Worm (Caenorhabditis elegans) whole organism, mixed stage, embryonic: ENCODE measurements around the gene srt-24.

Experiments
- M03D4.4 ChIP-seq: sonication (generic microtip); optimal IDR thresholded peaks from 2 replicates; lab custom pipeline; 2017; ENCODE audit warnings: mild to moderate bottlenecking, missing genetic modification characterization, missing compliant biosample characterization
- bed-3 ChIP-seq: fragments of 200-800 bp; sonication (Bioruptor generic); optimal IDR thresholded peaks from 3 replicates; lab custom pipeline; 2018; ENCODE audit warnings: mild to moderate bottlenecking, missing genetic modification characterization, moderate library complexity, missing compliant biosample characterization
- ceh-39 ChIP-seq: fragments of 150-350 bp; optimal IDR thresholded peaks from 2 replicates; lab custom pipeline; 2014; ENCODE audit warnings: missing biosample characterization, missing genetic modification characterization
- ceh-43 ChIP-seq: fragments of 200-800 bp; sonication (Bioruptor generic); optimal IDR thresholded peaks from 2 replicates; lab custom pipeline; 2018; ENCODE audit warnings: mild to moderate bottlenecking, missing genetic modification characterization, moderate library complexity, missing compliant biosample characterization
- ceh-83 ChIP-seq: fragments of 200-800 bp; sonication (Bioruptor generic); optimal IDR thresholded peaks from 2 replicates; lab custom pipeline; 2018; ENCODE audit warnings: mild to moderate bottlenecking, missing genetic modification characterization, missing compliant biosample characterization
- ces-1 ChIP-seq: fragments of 150-350 bp; optimal IDR thresholded peaks from 2 replicates; lab custom pipeline; 2014; ENCODE audit warnings: missing biosample characterization, missing genetic modification reagents, missing genetic modification characterization
- cnd-1 ChIP-seq: fragments of 200-800 bp; sonication (Bioruptor generic); optimal IDR thresholded peaks from 2 replicates; lab custom pipeline; 2018; ENCODE audit warnings: mild to moderate bottlenecking, missing genetic modification characterization, missing compliant biosample characterization
- drap-1 ChIP-seq: fragments of 200-800 bp; sonication (Bioruptor generic); optimal IDR thresholded peaks from 3 replicates; lab custom pipeline; 2018; ENCODE audit warnings: mild to moderate bottlenecking, missing genetic modification characterization, missing compliant biosample characterization
- elt-1 ChIP-seq: sonication (generic microtip); optimal IDR thresholded peaks from 2 replicates; lab custom pipeline; 2017; ENCODE audit warnings: missing genetic modification characterization, mild to moderate bottlenecking, missing compliant biosample characterization, antibody characterized with exemption, moderate library complexity, borderline replicate concordance; ENCODE audit not compliant: insufficient read depth
- ham-2 ChIP-seq: fragments of 200-800 bp; sonication (Bioruptor generic); optimal IDR thresholded peaks from 2 replicates; lab custom pipeline; 2018; ENCODE audit warnings: mild to moderate bottlenecking, missing genetic modification characterization, missing compliant biosample characterization
- hlh-1 ChIP-seq: fragments of 150-350 bp; optimal IDR thresholded peaks from 2 replicates; lab custom pipeline; 2014; ENCODE audit warnings: missing biosample characterization, missing genetic modification reagents, missing genetic modification characterization
- lin-32 ChIP-seq: fragments of 200-800 bp; sonication (Bioruptor generic); optimal IDR thresholded peaks from 2 replicates; lab custom pipeline; 2018; ENCODE audit warnings: mild to moderate bottlenecking, missing genetic modification characterization, missing compliant biosample characterization
- lsy-2 ChIP-seq: fragments of 150-350 bp; optimal IDR thresholded peaks from 2 replicates; lab custom pipeline; 2014; ENCODE audit warnings: missing biosample characterization, missing genetic modification characterization
- mab-5 ChIP-seq: fragments of 150-350 bp; optimal IDR thresholded peaks from 2 replicates; lab custom pipeline; 2014; ENCODE audit warnings: missing biosample characterization, missing genetic modification characterization
- mls-2 ChIP-seq: sonication (generic microtip); optimal IDR thresholded peaks from 2 replicates; lab custom pipeline; 2016; ENCODE audit warnings: mild to moderate bottlenecking, missing genetic modification characterization, moderate library complexity, missing compliant biosample characterization
- nhr-12 ChIP-seq: fragments of 150-350 bp; optimal IDR thresholded peaks from 2 replicates; lab custom pipeline; 2014; ENCODE audit warnings: missing biosample characterization, missing genetic modification characterization
- nhr-2 ChIP-seq: fragments of 150-350 bp; optimal IDR thresholded peaks from 2 replicates; lab custom pipeline; 2014; ENCODE audit warnings: missing biosample characterization, missing genetic modification characterization
- nhr-237 ChIP-seq: fragments of 150-350 bp; optimal IDR thresholded peaks from 2 replicates; lab custom pipeline; 2014; ENCODE audit warnings: missing biosample characterization, missing genetic modification characterization
- nhr-28 ChIP-seq: fragments of 150-350 bp; optimal IDR thresholded peaks from 2 replicates; lab custom pipeline; 2014; ENCODE audit warnings: missing biosample characterization, missing genetic modification characterization
- pha-4 ChIP-seq: fragments of 150-350 bp; optimal IDR thresholded peaks from 2 replicates; lab custom pipeline; 2018; ENCODE audit warnings: missing biosample characterization, missing genetic modification reagents, missing genetic modification characterization
- sem-2 ChIP-seq: fragments of 200-800 bp; sonication (Bioruptor generic); optimal IDR thresholded peaks from 2 replicates; lab custom pipeline; 2018; ENCODE audit warnings: mild to moderate bottlenecking, missing genetic modification characterization, missing compliant biosample characterization
- snpc-4 ChIP-seq: fragments of 150-350 bp; optimal IDR thresholded peaks from 2 replicates; lab custom pipeline; 2014; ENCODE audit warnings: missing biosample characterization, missing genetic modification characterization
- unc-120 ChIP-seq: sonication (generic microtip); optimal IDR thresholded peaks from 2 replicates; lab custom pipeline; 2017; ENCODE audit warnings: missing genetic modification characterization, missing compliant biosample characterization; ENCODE audit not compliant: poor library complexity, severe bottlenecking
- unc-39 ChIP-seq: fragments of 150-350 bp; optimal IDR thresholded peaks from 2 replicates; lab custom pipeline; 2014; ENCODE audit warnings: missing biosample characterization, missing genetic modification characterization
- unc-62 ChIP-seq: fragments of 150-350 bp; optimal IDR thresholded peaks from 2 replicates; lab custom pipeline; 2014; ENCODE audit warnings: missing biosample characterization, missing genetic modification reagents, missing genetic modification characterization
- zip-8 ChIP-seq: fragments of 150-350 bp; optimal IDR thresholded peaks from 2 replicates; lab custom pipeline; 2014; ENCODE audit warnings: missing biosample characterization, missing genetic modification characterization
- ztf-11 ChIP-seq: fragments of 150-350 bp; optimal IDR thresholded peaks from 2 replicates; lab custom pipeline; 2014; ENCODE audit warnings: missing biosample characterization, missing genetic modification characterization

srt-24 gene

DNA sequence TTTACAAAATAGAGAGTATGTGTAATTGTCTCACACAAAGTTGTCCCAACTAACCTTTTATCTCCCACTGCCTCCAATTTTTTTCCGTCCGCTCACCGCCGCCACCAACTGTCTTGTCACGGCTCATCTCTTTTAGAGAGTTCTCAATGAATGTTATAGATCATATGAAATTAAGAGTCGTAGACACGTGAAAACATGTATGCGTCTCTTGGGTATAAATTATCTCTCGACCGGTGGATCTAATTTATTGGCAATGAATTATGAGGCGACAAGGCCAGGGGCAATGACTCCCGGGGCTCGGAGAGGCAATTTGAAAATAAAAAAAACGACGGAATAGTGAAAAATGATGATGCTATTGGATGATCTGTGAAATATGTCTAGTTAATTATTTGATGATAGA is 9.8 kb upstream of the srt-24 start:
- TF ChIP-seq pha-4 (tag; lab: Kevin White, UChicago) (no peak), unc-62 (peak; percentile 95), mls-2 (tag; lab: Kevin White, UChicago) (no peak), ces-1 (GFP tag; lab: Kevin White, UChicago) (peak; percentile 48), nhr-12 (tag; lab: Kevin White, UChicago) (no peak), zip-8 (no peak), lin-32 (GFP tag; lab: Kevin White, UChicago) (no peak), ham-2 (no peak), ztf-11 (tag; lab: Kevin White, UChicago) (no peak), bed-3 (GFP tag; lab: Kevin White, UChicago) (no peak), unc-120 (tag; lab: Kevin White, UChicago) (peak; percentile 41), unc-39 (no peak), nhr-2 (tag; lab: Kevin White, UChicago) (peak; percentile 17), mab-5 (tag; lab: Kevin White, UChicago) (peak; percentile 80), hlh-1 (tag; lab: Kevin White, UChicago) (peak; percentile 78)

DNA sequence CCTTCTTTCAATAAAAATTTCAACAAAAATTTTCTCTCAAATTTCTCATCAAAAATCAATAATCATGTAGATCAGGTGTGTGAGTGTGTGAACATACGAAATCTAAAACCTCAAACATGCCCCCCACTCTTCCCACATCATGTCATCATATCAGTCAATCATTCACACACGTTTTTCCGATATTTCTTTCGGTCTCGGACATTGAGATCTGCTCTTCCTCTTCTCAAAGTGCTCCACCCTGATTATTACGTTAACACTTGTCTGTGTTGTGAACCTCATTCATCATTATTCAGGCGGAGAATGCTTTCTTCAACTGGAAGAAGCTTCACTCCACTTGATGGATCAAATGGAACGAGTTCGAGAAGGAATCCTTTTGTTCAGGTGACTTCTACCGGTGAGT is 5.6 kb upstream of the srt-24 start, which contains the start of gene kvs-5:
Gene kvs-5 (plus strand): TSS at position 301 of the 400 bp plus-strand sequence.
- TF ChIP-seq unc-62, result peak; percentile 79
- no peak for TF ChIP-seq lsy-2 (tag; lab: Kevin White, UChicago)
- TF ChIP-seq, all 35 proteins: peak for 1

DNA sequence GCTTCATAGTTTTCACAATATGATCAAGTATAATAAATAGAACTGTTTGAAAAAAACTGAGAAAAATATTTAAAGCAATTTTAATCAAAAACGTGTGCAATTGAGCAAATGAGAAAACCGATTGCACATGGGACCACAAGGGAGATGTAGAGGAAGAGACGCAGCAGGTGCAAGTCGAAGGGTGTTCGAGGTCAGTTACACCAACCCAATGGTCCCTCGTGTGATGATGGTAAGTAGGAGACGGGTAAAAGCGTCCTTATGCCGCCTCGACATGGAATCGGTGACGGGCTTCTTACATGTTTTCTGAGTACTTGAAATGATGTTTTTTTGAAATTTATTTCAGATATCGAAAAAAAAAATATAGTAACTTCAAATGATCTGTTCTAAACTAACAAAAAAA is 2.7 kb downstream of the srt-24 start, which contains the start of gene Y55F3C.9:
Gene Y55F3C.9 (minus strand): TSS at position 101 of the 400 bp plus-strand sequence.
- TF ChIP-seq unc-39, result no peak
- TF ChIP-seq mab-5 (tag; lab: Kevin White, UChicago), result no peak
- no peak for TF ChIP-seq elt-1 (tag; lab: Kevin White, UChicago)
- TF ChIP-seq nhr-28, result no peak
- TF ChIP-seq nhr-2 (tag; lab: Kevin White, UChicago), result no peak
- no peak for TF ChIP-seq snpc-4 (tag; lab: Kevin White, UChicago)
- TF ChIP-seq unc-62, result no peak
- no peak for TF ChIP-seq bed-3 (GFP tag; lab: Kevin White, UChicago)
- TF ChIP-seq ztf-11 (tag; lab: Kevin White, UChicago), result no peak
- TF ChIP-seq drap-1 (GFP tag; lab: Kevin White, UChicago), result no peak
- TF ChIP-seq cnd-1 (tag; lab: Kevin White, UChicago), result no peak
- no peak for TF ChIP-seq nhr-237 (tag; lab: Kevin White, UChicago)
- no peak for TF ChIP-seq pha-4 (tag; lab: Kevin White, UChicago)
- TF ChIP-seq, all 35 proteins: peak for 0

DNA sequence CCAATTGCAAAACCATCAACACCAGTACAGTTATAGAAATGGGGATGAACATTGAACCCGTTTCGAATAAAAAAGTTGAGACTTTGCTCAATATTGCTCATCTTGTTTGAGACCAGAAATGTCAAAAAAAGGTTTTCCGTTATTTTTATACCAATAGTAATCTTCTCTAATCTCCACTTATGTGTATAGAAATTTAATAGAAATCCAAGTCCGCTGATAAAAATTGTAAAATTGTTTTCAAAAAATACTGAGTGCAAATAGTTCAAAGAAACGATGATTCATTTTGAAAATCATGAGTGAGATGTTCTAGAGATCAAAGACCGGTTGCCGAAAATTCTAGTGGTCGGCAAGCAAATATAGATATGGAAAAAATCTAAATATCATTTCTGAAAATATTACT is 11.5 kb downstream of the srt-24 start, which contains the start of gene Y55F3C.10:
Gene Y55F3C.10 (minus strand): TSS at position 101 of the 400 bp plus-strand sequence.
- no peak for TF ChIP-seq nhr-28
- no peak for TF ChIP-seq sem-2 (GFP tag; lab: Kevin White, UChicago)
- TF ChIP-seq mls-2 (tag; lab: Kevin White, UChicago), result no peak
- TF ChIP-seq bed-3 (GFP tag; lab: Kevin White, UChicago), result no peak
- TF ChIP-seq elt-1 (tag; lab: Kevin White, UChicago), result no peak
- TF ChIP-seq pha-4 (tag; lab: Kevin White, UChicago), result no peak
- no peak for TF ChIP-seq mab-5 (tag; lab: Kevin White, UChicago)
- no peak for TF ChIP-seq snpc-4 (tag; lab: Kevin White, UChicago)
- no peak for TF ChIP-seq unc-62
- no peak for TF ChIP-seq nhr-12 (tag; lab: Kevin White, UChicago)
- TF ChIP-seq zip-8, result no peak
- TF ChIP-seq ceh-83 (GFP tag; lab: Kevin White, UChicago), result no peak
- no peak for TF ChIP-seq hlh-1 (tag; lab: Kevin White, UChicago)
- no peak for TF ChIP-seq cnd-1 (tag; lab: Kevin White, UChicago)
- TF ChIP-seq M03D4.4 (tag; lab: Kevin White, UChicago), result no peak
- TF ChIP-seq ces-1 (GFP tag; lab: Kevin White, UChicago), result no peak
- TF ChIP-seq nhr-2 (tag; lab: Kevin White, UChicago), result no peak
- TF ChIP-seq ceh-43 (GFP tag; lab: Kevin White, UChicago), result no peak
- TF ChIP-seq drap-1 (GFP tag; lab: Kevin White, UChicago), result no peak

ce11 chrIV:716323-716722 is 14.5 kb downstream of the srt-24 start, which contains the start of gene clec-164:
clec-164 (plus strand) TSS chrIV:716623.
- TF ChIP-seq cnd-1 (tag; lab: Kevin White, UChicago), result no peak
- no peak for TF ChIP-seq ceh-83 (GFP tag; lab: Kevin White, UChicago)
- TF ChIP-seq nhr-2 (tag; lab: Kevin White, UChicago), result no peak
- TF ChIP-seq lin-32 (GFP tag; lab: Kevin White, UChicago), result no peak
- TF ChIP-seq nhr-12 (tag; lab: Kevin White, UChicago), result no peak
- no peak for TF ChIP-seq ceh-39 (tag; lab: Kevin White, UChicago)
- TF ChIP-seq ztf-11 (tag; lab: Kevin White, UChicago), result no peak
- TF ChIP-seq M03D4.4 (tag; lab: Kevin White, UChicago), result no peak
